Worm (Caenorhabditis elegans) whole organism, L3 larva: ENCODE data around the gene Y55B1AR.2.

Experiments used
- R02D3.7 ChIP-seq: fragments of 150-350 bp; optimal IDR thresholded peaks from 2 replicates; lab custom pipeline; 2014; ENCODE audit warnings: missing biosample characterization, missing genetic modification characterization
- ZK546.5 ChIP-seq: sonication (generic microtip); optimal IDR thresholded peaks from 2 replicates; lab custom pipeline; 2017; ENCODE audit warnings: missing biosample characterization, missing genetic modification characterization
- aly-2 ChIP-seq: fragments of 150-350 bp; optimal IDR thresholded peaks from 2 replicates; lab custom pipeline; 2014; ENCODE audit warnings: missing biosample characterization, missing genetic modification characterization
- ama-1 ChIP-seq: fragments of 150-350 bp; optimal IDR thresholded peaks from 2 replicates; lab custom pipeline; 2018
- ceh-16 ChIP-seq: sonication (generic microtip); optimal IDR thresholded peaks from 2 replicates; lab custom pipeline; 2017; ENCODE audit warnings: missing biosample characterization, missing genetic modification characterization
- ceh-28 ChIP-seq: fragments of 150-350 bp; optimal IDR thresholded peaks from 2 replicates; lab custom pipeline; 2014; ENCODE audit warnings: missing biosample characterization, missing genetic modification reagents, missing genetic modification characterization
- ceh-9 ChIP-seq: sonication (generic microtip); optimal IDR thresholded peaks from 2 replicates; lab custom pipeline; 2018; ENCODE audit warnings: missing biosample characterization, missing genetic modification characterization
- daf-12 ChIP-seq: fragments of 150-350 bp; optimal IDR thresholded peaks from 2 replicates; lab custom pipeline; 2014; ENCODE audit warnings: missing biosample characterization, missing genetic modification reagents, missing genetic modification characterization
- egl-27 ChIP-seq: sonication (generic microtip); optimal IDR thresholded peaks from 4 replicates; lab custom pipeline; 2017; ENCODE audit warnings: missing biosample characterization, missing genetic modification reagents, missing genetic modification characterization
- egl-5 ChIP-seq: fragments of 150-350 bp; optimal IDR thresholded peaks from 2 replicates; lab custom pipeline; 2017; ENCODE audit warnings: missing biosample characterization, missing genetic modification reagents, missing genetic modification characterization, inconsistent platforms
- elt-1 ChIP-seq: fragments of 150-350 bp; optimal IDR thresholded peaks from 2 replicates; lab custom pipeline; 2014; ENCODE audit warnings: missing biosample characterization, missing genetic modification characterization
- elt-2 ChIP-seq: sonication (generic microtip); optimal IDR thresholded peaks from 2 replicates; lab custom pipeline; 2016; ENCODE audit warnings: missing genetic modification reagents, mild to moderate bottlenecking, missing genetic modification characterization, missing compliant biosample characterization
- elt-3 ChIP-seq, 3 experiments: fragments of 150-350 bp in 1 of 3; sonication (generic microtip) in 2 of 3; optimal IDR thresholded peaks; 2 replicates in 2 of 3; 4 replicates in 1 of 3; lab custom pipeline; 2014 to 2017; ENCODE audit warnings: missing biosample characterization in 3 of 3, missing genetic modification characterization in 3 of 3
- eor-1 ChIP-seq, 2 experiments: fragments of 150-350 bp; optimal IDR thresholded peaks; 2 replicates each; lab custom pipeline; 2014 to 2018; ENCODE audit warnings: missing biosample characterization in 2 of 2, missing genetic modification characterization in 2 of 2
- fkh-10 ChIP-seq: sonication (generic microtip); optimal IDR thresholded peaks from 2 replicates; lab custom pipeline; 2017; ENCODE audit warnings: missing biosample characterization, missing genetic modification reagents, missing genetic modification characterization
- fkh-2 ChIP-seq: fragments of 150-350 bp; optimal IDR thresholded peaks from 2 replicates; lab custom pipeline; 2014; ENCODE audit warnings: missing biosample characterization, missing genetic modification reagents, missing genetic modification characterization
- fos-1 ChIP-seq: fragments of 150-350 bp; optimal IDR thresholded peaks from 2 replicates; lab custom pipeline; 2014; ENCODE audit warnings: missing biosample characterization, missing genetic modification characterization
- hmg-11 ChIP-seq: sonication (generic microtip); optimal IDR thresholded peaks from 2 replicates; lab custom pipeline; 2016; ENCODE audit warnings: missing genetic modification characterization, missing compliant biosample characterization
- jun-1 ChIP-seq: fragments of 150-350 bp; optimal IDR thresholded peaks from 2 replicates; lab custom pipeline; 2014; ENCODE audit warnings: missing biosample characterization, missing genetic modification reagents, missing genetic modification characterization
- lin-15B ChIP-seq: fragments of 150-350 bp; optimal IDR thresholded peaks from 2 replicates; lab custom pipeline; 2014; ENCODE audit warnings: missing biosample characterization, missing genetic modification characterization
- lin-39 ChIP-seq: fragments of 150-350 bp; optimal IDR thresholded peaks from 2 replicates; lab custom pipeline; 2018; ENCODE audit warnings: missing biosample characterization, missing genetic modification reagents, missing genetic modification characterization
- lsy-12 ChIP-seq: sonication (generic microtip); optimal IDR thresholded peaks from 2 replicates; lab custom pipeline; 2016; ENCODE audit warnings: mild to moderate bottlenecking, missing genetic modification characterization, missing compliant biosample characterization
- mdl-1 ChIP-seq: fragments of 150-350 bp; optimal IDR thresholded peaks from 2 replicates; lab custom pipeline; 2014; ENCODE audit warnings: missing biosample characterization, missing genetic modification characterization
- nfya-1 ChIP-seq: sonication (generic microtip); optimal IDR thresholded peaks from 2 replicates; lab custom pipeline; 2017; ENCODE audit warnings: missing genetic modification characterization, mild to moderate bottlenecking, missing compliant biosample characterization, antibody characterized with exemption, moderate library complexity; ENCODE audit not compliant: insufficient read depth
- nhr-11 ChIP-seq: fragments of 150-350 bp; optimal IDR thresholded peaks from 2 replicates; lab custom pipeline; 2014; ENCODE audit warnings: missing biosample characterization, missing genetic modification characterization
- nhr-12 ChIP-seq: fragments of 150-350 bp; optimal IDR thresholded peaks from 2 replicates; lab custom pipeline; 2014; ENCODE audit warnings: missing biosample characterization, missing genetic modification characterization
- nhr-23 ChIP-seq: fragments of 150-350 bp; optimal IDR thresholded peaks from 2 replicates; lab custom pipeline; 2014; ENCODE audit warnings: missing biosample characterization, missing genetic modification reagents, missing genetic modification characterization
- nhr-237 ChIP-seq: fragments of 150-350 bp; optimal IDR thresholded peaks from 2 replicates; lab custom pipeline; 2014; ENCODE audit warnings: missing biosample characterization, missing genetic modification characterization
- nhr-25 ChIP-seq: sonication (generic microtip); optimal IDR thresholded peaks from 2 replicates; lab custom pipeline; 2017; ENCODE audit warnings: missing biosample characterization, missing genetic modification characterization
- nhr-28 ChIP-seq: fragments of 150-350 bp; optimal IDR thresholded peaks from 2 replicates; lab custom pipeline; 2014; ENCODE audit warnings: missing biosample characterization, missing genetic modification characterization
- nhr-43 ChIP-seq: sonication (generic microtip); optimal IDR thresholded peaks from 2 replicates; lab custom pipeline; 2016; ENCODE audit warnings: mild to moderate bottlenecking, missing genetic modification characterization, missing compliant biosample characterization; ENCODE audit not compliant: poor library complexity, severe bottlenecking
- nhr-67 ChIP-seq: fragments of 150-350 bp; optimal IDR thresholded peaks from 2 replicates; lab custom pipeline; 2014; ENCODE audit warnings: missing biosample characterization, missing genetic modification characterization
- nhr-76 ChIP-seq: fragments of 150-350 bp; sonication (generic microtip); optimal IDR thresholded peaks from 5 replicates; lab custom pipeline; 2014; ENCODE audit warnings: missing biosample characterization, missing genetic modification characterization
- pha-4 ChIP-seq: fragments of 150-350 bp; optimal IDR thresholded peaks from 2 replicates; lab custom pipeline; 2014; ENCODE audit warnings: missing biosample characterization, missing genetic modification reagents, missing genetic modification characterization
- pqm-1 ChIP-seq: fragments of 150-350 bp; optimal IDR thresholded peaks from 2 replicates; lab custom pipeline; 2017; ENCODE audit warnings: missing biosample characterization, missing genetic modification characterization, inconsistent platforms
- skn-1 ChIP-seq: fragments of 150-350 bp; optimal IDR thresholded peaks from 2 replicates; lab custom pipeline; 2014; ENCODE audit warnings: missing biosample characterization, missing genetic modification characterization
- snpc-4 ChIP-seq: fragments of 150-350 bp; optimal IDR thresholded peaks from 2 replicates; lab custom pipeline; 2014; ENCODE audit warnings: missing biosample characterization, missing genetic modification characterization
- tbx-2 ChIP-seq: sonication (generic microtip); optimal IDR thresholded peaks from 2 replicates; lab custom pipeline; 2016; ENCODE audit warnings: mild to moderate bottlenecking, missing genetic modification characterization, missing compliant biosample characterization
- unc-62 ChIP-seq: fragments of 150-350 bp; sonication (generic microtip); optimal IDR thresholded peaks from 4 replicates; lab custom pipeline; 2014; ENCODE audit warnings: missing biosample characterization, missing genetic modification reagents, missing genetic modification characterization
- zag-1 ChIP-seq: fragments of 150-350 bp; optimal IDR thresholded peaks from 2 replicates; lab custom pipeline; 2014; ENCODE audit warnings: missing biosample characterization, missing genetic modification characterization
- ztf-11 ChIP-seq: fragments of 150-350 bp; optimal IDR thresholded peaks from 2 replicates; lab custom pipeline; 2014; ENCODE audit warnings: missing biosample characterization, missing genetic modification characterization

Gene Y55B1AR.2

DNA sequence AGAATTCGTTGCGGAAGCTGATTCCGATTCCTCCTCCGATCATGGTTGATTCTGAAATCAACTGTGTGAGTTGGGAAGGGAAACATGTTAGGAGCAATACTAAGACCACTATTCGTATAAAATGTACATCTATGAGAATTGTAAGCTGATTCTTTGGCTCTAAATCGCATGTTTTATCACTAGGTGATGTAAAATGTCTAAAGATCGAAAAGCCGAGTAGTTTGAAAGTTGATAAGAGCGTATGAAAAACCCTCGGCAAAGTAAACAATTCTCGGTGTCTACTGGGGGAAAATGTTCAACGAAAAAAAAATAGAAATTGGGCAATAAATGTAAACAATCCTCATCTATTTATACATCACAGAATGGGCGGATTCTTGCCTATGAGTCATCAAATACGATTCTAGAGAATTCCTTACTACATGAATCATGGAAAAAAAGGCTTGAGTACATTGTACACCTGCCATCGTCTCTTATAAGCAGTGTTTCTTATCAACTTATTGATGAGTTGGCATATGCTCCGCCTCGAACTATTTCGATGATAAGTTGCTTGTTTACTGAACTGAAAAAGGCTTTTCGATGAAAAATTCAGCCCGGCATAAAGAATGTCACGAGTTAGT, 1.8 kb upstream of the Y55B1AR.2 start, which contains the start of gene lec-6 (continued):
- TF ChIP-seq unc-62 (GFP tag; lab: Kevin White, UChicago): no peak
- TF ChIP-seq nhr-237: no peak
- no peak for TF ChIP-seq ceh-16 (tag; lab: Kevin White, UChicago)
- no peak for TF ChIP-seq lin-39
- no peak for TF ChIP-seq ZK546.5 (tag; lab: Kevin White, UChicago)
- TF ChIP-seq, all 47 proteins: peak for 8

DNA sequence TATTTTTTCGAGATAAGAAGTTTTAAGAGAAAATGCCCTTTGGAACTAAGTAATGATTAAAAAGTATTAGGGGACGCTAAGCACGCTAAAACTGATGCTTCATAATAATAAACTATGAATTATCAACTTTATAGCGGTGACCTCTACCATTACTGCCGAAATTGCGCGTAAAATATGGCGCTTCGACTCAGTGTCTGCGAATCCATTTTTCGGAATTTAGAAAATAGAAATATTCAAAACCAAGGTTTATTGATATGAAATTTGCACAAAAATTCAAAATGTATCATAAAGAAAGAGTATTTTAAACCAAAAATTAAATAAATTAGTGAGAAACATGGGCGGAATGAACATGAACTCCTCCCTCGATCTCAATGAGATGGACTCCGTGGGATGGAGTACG, 692 bp upstream of the Y55B1AR.2 start:
- no peak for TF ChIP-seq R02D3.7 (tag; lab: Kevin White, UChicago)
- no peak for TF ChIP-seq elt-1 (tag; lab: Kevin White, UChicago)
- TF ChIP-seq pqm-1: peak; percentile 12
- no peak for TF ChIP-seq lsy-12
- TF ChIP-seq jun-1 (tag; lab: Kevin White, UChicago): peak; percentile 14
- no peak for TF ChIP-seq ama-1 (lab: Kevin White, UChicago)
- TF ChIP-seq elt-2 (tag; lab: Kevin White, UChicago): peak; percentile 46
- TF ChIP-seq tbx-2: no peak

DNA sequence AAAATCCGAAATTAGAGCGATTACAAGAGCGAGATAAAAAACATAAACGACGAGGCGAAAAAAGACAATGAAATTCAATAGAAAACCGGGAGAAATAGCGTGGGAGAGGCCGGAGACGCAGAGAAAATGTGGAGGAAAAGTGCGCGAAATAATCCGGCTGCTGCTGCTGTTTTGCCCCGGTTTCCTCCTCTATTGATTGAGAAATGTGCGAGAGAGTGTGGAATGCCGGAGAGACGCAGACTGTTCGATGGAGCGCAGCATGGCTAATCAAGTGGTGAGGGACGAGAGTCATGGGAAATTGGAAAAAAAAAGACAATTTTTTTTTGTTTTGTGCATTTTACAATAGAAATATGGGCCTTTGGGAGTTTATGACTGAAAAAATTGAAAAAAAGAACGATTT, 419 bp downstream of the Y55B1AR.2 start:
- TF ChIP-seq ztf-11: no peak
- TF ChIP-seq ceh-28: peak; percentile 84
- no peak for TF ChIP-seq daf-12 (tag; lab: Kevin White, UChicago)
- TF ChIP-seq hmg-11 (tag; lab: Kevin White, UChicago): peak; percentile 96
- no peak for TF ChIP-seq tbx-2
- TF ChIP-seq egl-27 (tag; lab: Kevin White, UChicago): no peak
- no peak for TF ChIP-seq ceh-9 (tag; lab: Kevin White, UChicago)
- peak; percentile 58 for TF ChIP-seq pha-4 (tag; lab: Kevin White, UChicago)
- no peak for TF ChIP-seq fkh-2 (tag; lab: Kevin White, UChicago)
- TF ChIP-seq nhr-43: no peak
- TF ChIP-seq snpc-4 (tag; lab: Kevin White, UChicago): peak; percentile 24
- TF ChIP-seq nhr-28: no peak
- TF ChIP-seq eor-1 (tag; optimal IDR thresholded peaks at IDR 0.05; lab: Kevin White, UChicago): no peak
- peak; percentile 81 for TF ChIP-seq fkh-10 (GFP tag; lab: Kevin White, UChicago)
- TF ChIP-seq ama-1 (lab: Kevin White, UChicago): no peak
- peak; percentile 67 for TF ChIP-seq lin-39
- TF ChIP-seq nhr-76 (tag; lab: Kevin White, UChicago): no peak
- no peak for TF ChIP-seq unc-62 (GFP tag; lab: Kevin White, UChicago)
- no peak for TF ChIP-seq jun-1 (tag; lab: Kevin White, UChicago)
- TF ChIP-seq fos-1: no peak
- TF ChIP-seq pqm-1: peak; percentile 15
- TF ChIP-seq nhr-23: peak; percentile 64
- no peak for TF ChIP-seq zag-1 (tag; lab: Kevin White, UChicago)
- TF ChIP-seq elt-3 (tag; optimal IDR thresholded peaks at IDR 0.05; lab: Kevin White, UChicago): no peak
- no peak for TF ChIP-seq aly-2 (tag; lab: Kevin White, UChicago)
- no peak for TF ChIP-seq egl-5
- no peak for TF ChIP-seq nhr-12
- peak; percentile 69 for TF ChIP-seq nfya-1
- TF ChIP-seq nhr-67 (tag; lab: Kevin White, UChicago): no peak
- peak; percentile 44 for TF ChIP-seq lin-15B (tag; lab: Kevin White, UChicago)
- TF ChIP-seq nhr-25 (tag; lab: Kevin White, UChicago): peak; percentile 38
- TF ChIP-seq mdl-1: no peak
- no peak for TF ChIP-seq skn-1 (tag; lab: Kevin White, UChicago)
- no peak for TF ChIP-seq ZK546.5 (tag; lab: Kevin White, UChicago)

- no peak for TF ChIP-seq egl-27 (tag; lab: Kevin White, UChicago)
- TF ChIP-seq fkh-10 (GFP tag; lab: Kevin White, UChicago): no peak
- no peak for TF ChIP-seq fos-1
- no peak for TF ChIP-seq ceh-16 (tag; lab: Kevin White, UChicago)
- no peak for TF ChIP-seq hmg-11 (tag; lab: Kevin White, UChicago)
- TF ChIP-seq lin-39: no peak
- no peak for TF ChIP-seq eor-1 (tag; optimal IDR thresholded peaks at IDR 0.05; lab: Kevin White, UChicago)
- TF ChIP-seq jun-1 (tag; lab: Kevin White, UChicago): no peak
- TF ChIP-seq snpc-4 (tag; lab: Kevin White, UChicago): no peak
- TF ChIP-seq ceh-9 (tag; lab: Kevin White, UChicago): no peak
- no peak for TF ChIP-seq nhr-11 (tag; lab: Kevin White, UChicago)
- TF ChIP-seq, all 47 proteins: peak for 0
Measured at ce11 chrIII:595449-595848, 3.1 kb downstream of the Y55B1AR.2 start.
